Worm (Caenorhabditis elegans): ENCODE results near the gene pdtf-1.
A peak's percentile ranks its signal among the peaks of the same experiment; 100 is the strongest.

The pdtf-1 gene

ce11 chrIV:8476166-8476565 lies 43.3 kb downstream of the pdtf-1 start:
- no peak for TF ChIP-seq ztf-4 (tag; optimal IDR thresholded peaks at IDR 0.05)
- TF ChIP-seq mab-5 (tag; optimal IDR thresholded peaks at IDR 0.05): peak; percentile 18
- TF ChIP-seq unc-39 (tag; optimal IDR thresholded peaks at IDR 0.05): no peak
- TF ChIP-seq nhr-129 (tag; optimal IDR thresholded peaks at IDR 0.05): peak; percentile 58
- no peak for TF ChIP-seq sem-4 (tag; optimal IDR thresholded peaks at IDR 0.05)
- TF ChIP-seq sma-9 (GFP tag; optimal IDR thresholded peaks at IDR 0.05): peak; percentile 37
- TF ChIP-seq sma-9 (tag; optimal IDR thresholded peaks at IDR 0.05): no peak
- no peak for TF ChIP-seq elt-1 (tag; optimal IDR thresholded peaks at IDR 0.05)
- no peak for TF ChIP-seq mbf-1 (tag; optimal IDR thresholded peaks at IDR 0.05)
- no peak for TF ChIP-seq blmp-1 (tag; optimal IDR thresholded peaks at IDR 0.05; ENCODE audit: insufficient read depth)
- peak in 1 of 2 experiments; percentile 11 for TF ChIP-seq lsy-2 (tag; optimal IDR thresholded peaks at IDR 0.05)
- peak; percentile 49 for TF ChIP-seq F13H6.1 (tag; optimal IDR thresholded peaks at IDR 0.05)
- TF ChIP-seq nhr-25 (tag; optimal IDR thresholded peaks at IDR 0.05): no peak
- no peak for TF ChIP-seq crh-2 (tag; optimal IDR thresholded peaks at IDR 0.05)

ce11 chrIV:8476880-8477279 lies 44.0 kb downstream of the pdtf-1 start, which contains the start of gene spp-10:
TSS of gene spp-10 (plus strand) at chrIV:8477180.
- no peak for TF ChIP-seq unc-62 (GFP tag; optimal IDR thresholded peaks at IDR 0.05)
- no peak for TF ChIP-seq nhr-77 (tag; optimal IDR thresholded peaks at IDR 0.05)
- no peak for TF ChIP-seq nhr-237 (tag; optimal IDR thresholded peaks at IDR 0.05)
- TF ChIP-seq skn-1 (tag; optimal IDR thresholded peaks at IDR 0.05): no peak
- no peak for TF ChIP-seq lin-13 (GFP tag; optimal IDR thresholded peaks at IDR 0.05)
- TF ChIP-seq F13H6.1 (tag; optimal IDR thresholded peaks at IDR 0.05): no peak
- TF ChIP-seq egl-27 (tag; optimal IDR thresholded peaks at IDR 0.05): no peak
- TF ChIP-seq lin-39 (tag; optimal IDR thresholded peaks at IDR 0.05): no peak
- TF ChIP-seq ztf-4 (tag; optimal IDR thresholded peaks at IDR 0.05): no peak
- TF ChIP-seq C34F6.9 (tag; optimal IDR thresholded peaks at IDR 0.05): no peak
- TF ChIP-seq ceh-16 (tag; optimal IDR thresholded peaks at IDR 0.05): no peak
- TF ChIP-seq nhr-6 (tag; optimal IDR thresholded peaks at IDR 0.05): no peak
- TF ChIP-seq nhr-21 (tag; optimal IDR thresholded peaks at IDR 0.05): no peak
- TF ChIP-seq ztf-1 (GFP tag; conservative IDR thresholded peaks at IDR 0.05): no peak
- TF ChIP-seq mdl-1 (tag; optimal IDR thresholded peaks at IDR 0.05): no peak

DNA sequence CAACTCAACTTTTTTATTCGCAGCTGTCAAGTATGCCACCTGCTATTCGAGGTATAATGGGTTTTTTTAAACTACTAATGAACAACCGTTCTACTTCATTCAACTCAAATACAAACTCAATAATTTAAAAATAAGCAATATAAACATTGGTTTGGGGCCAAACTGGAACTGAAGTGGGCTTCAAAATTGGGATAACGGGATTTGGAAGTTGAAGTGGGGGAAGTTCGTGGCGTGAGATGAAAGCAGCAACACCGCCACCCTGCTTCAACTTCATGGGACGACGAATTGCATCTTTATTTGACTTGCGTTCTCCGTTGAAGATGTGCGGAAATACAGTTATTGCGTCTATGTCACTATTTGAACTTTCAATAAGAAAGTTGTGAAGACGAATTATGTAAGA lies 45.7 kb downstream of the pdtf-1 start:
- TF ChIP-seq ztf-4 (tag; optimal IDR thresholded peaks at IDR 0.05) (no peak), nhr-23 (tag; optimal IDR thresholded peaks at IDR 0.05) (no peak), ama-1 (optimal IDR thresholded peaks at IDR 0.05) (no peak), mab-5 (tag; optimal IDR thresholded peaks at IDR 0.05) (no peak), C34F6.9 (tag; optimal IDR thresholded peaks at IDR 0.05) (no peak), nhr-6 (tag; optimal IDR thresholded peaks at IDR 0.05) (no peak), R02D3.7 (tag; optimal IDR thresholded peaks at IDR 0.05) (no peak)

DNA sequence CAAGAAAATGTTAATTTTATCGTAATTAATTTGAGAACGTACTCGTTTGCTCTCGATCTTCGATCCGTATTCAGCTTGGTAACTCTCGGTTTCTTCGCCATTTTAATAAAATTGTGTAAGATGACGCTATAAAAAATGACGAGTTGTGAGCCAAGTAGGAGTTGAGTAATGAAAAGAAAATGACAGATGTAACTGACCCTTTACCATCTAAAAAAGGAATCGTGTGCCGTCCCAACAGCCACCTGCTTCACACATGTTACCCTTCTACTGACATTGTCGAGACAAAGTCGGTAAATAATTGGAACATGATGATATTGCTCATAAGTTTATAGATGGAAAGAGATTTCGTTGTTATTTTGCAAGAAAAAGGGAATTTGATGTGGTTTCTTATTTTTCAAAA lies 46.5 kb downstream of the pdtf-1 start, which contains the start of gene hlh-12:
hlh-12 (minus strand) TSS at position 101 of the 400 bp plus-strand sequence.
- no peak for TF ChIP-seq lin-11 (tag; optimal IDR thresholded peaks at IDR 0.05)
- TF ChIP-seq zag-1 (tag; optimal IDR thresholded peaks at IDR 0.05): no peak
- no peak for TF ChIP-seq Y55F3AM.14 (GFP tag; optimal IDR thresholded peaks at IDR 0.05)
- no peak for TF ChIP-seq nhr-237 (tag; optimal IDR thresholded peaks at IDR 0.05)
- no peak for TF ChIP-seq nhr-129 (tag; optimal IDR thresholded peaks at IDR 0.05)
- TF ChIP-seq ZK546.5 (tag; optimal IDR thresholded peaks at IDR 0.05): no peak
- TF ChIP-seq nhr-11 (tag; optimal IDR thresholded peaks at IDR 0.05): no peak
- no peak for TF ChIP-seq sem-4 (tag; optimal IDR thresholded peaks at IDR 0.05)
- TF ChIP-seq alr-1 (tag; optimal IDR thresholded peaks at IDR 0.05): no peak
- no peak for TF ChIP-seq ztf-11 (tag; optimal IDR thresholded peaks at IDR 0.05)
- TF ChIP-seq mab-5 (tag; optimal IDR thresholded peaks at IDR 0.05): no peak
- TF ChIP-seq skn-1 (tag; optimal IDR thresholded peaks at IDR 0.05): no peak
- no peak for TF ChIP-seq ztf-4 (tag; optimal IDR thresholded peaks at IDR 0.05)
- TF ChIP-seq F13H6.1 (tag; optimal IDR thresholded peaks at IDR 0.05): no peak

DNA sequence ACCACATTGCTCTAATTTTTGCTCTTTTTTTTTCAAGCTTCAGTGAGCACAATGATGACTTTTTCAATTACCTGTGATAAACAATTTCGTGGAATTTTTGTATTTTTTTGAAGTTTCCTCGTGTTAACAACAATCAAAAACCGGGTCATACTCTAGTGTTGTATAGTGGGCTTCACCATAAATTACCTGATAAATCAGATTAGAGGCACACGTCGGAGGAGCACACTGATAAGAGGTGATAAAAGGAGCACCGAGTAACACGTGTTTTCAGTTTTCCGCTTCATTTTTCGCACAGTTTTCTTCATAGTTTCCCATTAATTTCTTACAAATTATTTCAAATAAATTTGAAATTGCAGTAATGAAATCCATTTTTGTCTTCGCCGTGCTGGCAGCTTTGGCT lies 48.5 kb downstream of the pdtf-1 start, which contains the start of gene spp-8:
spp-8 (plus strand) TSS at position 357 of the 400 bp plus-strand sequence.
- TF ChIP-seq sma-9 (GFP tag; optimal IDR thresholded peaks at IDR 0.05): peak; percentile 55
- no peak for TF ChIP-seq sma-9 (tag; optimal IDR thresholded peaks at IDR 0.05)
- no peak for TF ChIP-seq nhr-77 (tag; optimal IDR thresholded peaks at IDR 0.05)
- TF ChIP-seq mbf-1 (tag; optimal IDR thresholded peaks at IDR 0.05): no peak
- TF ChIP-seq mdl-1 (tag; optimal IDR thresholded peaks at IDR 0.05): peak in 1 of 2 experiments; percentile 43
- no peak for TF ChIP-seq blmp-1 (tag; optimal IDR thresholded peaks at IDR 0.05; ENCODE audit: insufficient read depth)
- no peak for TF ChIP-seq alr-1 (tag; optimal IDR thresholded peaks at IDR 0.05)
- no peak for TF ChIP-seq nhr-12 (tag; optimal IDR thresholded peaks at IDR 0.05)
- TF ChIP-seq ceh-82 (tag; optimal IDR thresholded peaks at IDR 0.05): no peak
- peak; percentile 81 for TF ChIP-seq crh-2 (tag; optimal IDR thresholded peaks at IDR 0.05)
- no peak for TF ChIP-seq ztf-4 (tag; optimal IDR thresholded peaks at IDR 0.05)
- TF ChIP-seq ceh-16 (tag; optimal IDR thresholded peaks at IDR 0.05): no peak
- TF ChIP-seq nhr-129 (tag; optimal IDR thresholded peaks at IDR 0.05): no peak
- TF ChIP-seq nhr-25 (tag; optimal IDR thresholded peaks at IDR 0.05): no peak
- no peak for TF ChIP-seq nhr-6 (tag; optimal IDR thresholded peaks at IDR 0.05)
- no peak for TF ChIP-seq ztf-1 (GFP tag; conservative IDR thresholded peaks at IDR 0.05)
- TF ChIP-seq peb-1 (tag; optimal IDR thresholded peaks at IDR 0.05): no peak
- TF ChIP-seq ztf-11 (tag; optimal IDR thresholded peaks at IDR 0.05): no peak
- TF ChIP-seq skn-1 (tag; optimal IDR thresholded peaks at IDR 0.05): peak; percentile 41
- TF ChIP-seq nhr-21 (tag; optimal IDR thresholded peaks at IDR 0.05): no peak
- TF ChIP-seq aly-2 (tag; optimal IDR thresholded peaks at IDR 0.05): no peak
- TF ChIP-seq dmd-4 (tag; optimal IDR thresholded peaks at IDR 0.05): no peak
- no peak for TF ChIP-seq nhr-11 (tag; optimal IDR thresholded peaks at IDR 0.05)
- no peak for TF ChIP-seq nhr-237 (tag; optimal IDR thresholded peaks at IDR 0.05)
- TF ChIP-seq unc-62 (GFP tag; optimal IDR thresholded peaks at IDR 0.05): no peak
- peak; percentile 78 for TF ChIP-seq fos-1 (tag; optimal IDR thresholded peaks at IDR 0.05)
- TF ChIP-seq sma-3 (GFP tag; optimal IDR thresholded peaks at IDR 0.05): peak; percentile 5
